Worm (Caenorhabditis elegans) whole organism, L2 larva: ENCODE data around the gene srx-46.

Experiments
- C34F6.9 ChIP-seq: fragments of 150-350 bp; optimal IDR thresholded peaks from 2 replicates; lab custom pipeline; 2014; ENCODE audit warnings: missing biosample characterization, missing genetic modification characterization
- F13H6.1 ChIP-seq: sonication (generic microtip); optimal IDR thresholded peaks from 2 replicates; lab custom pipeline; 2016; ENCODE audit warnings: missing genetic modification characterization, missing compliant biosample characterization
- R02D3.7 ChIP-seq: fragments of 150-350 bp; optimal IDR thresholded peaks from 2 replicates; lab custom pipeline; 2014; ENCODE audit warnings: missing biosample characterization, missing genetic modification characterization
- ZK546.5 ChIP-seq: sonication (generic microtip); optimal IDR thresholded peaks from 2 replicates; lab custom pipeline; 2017; ENCODE audit warnings: missing biosample characterization, missing genetic modification characterization
- alr-1 ChIP-seq: fragments of 150-350 bp; optimal IDR thresholded peaks from 2 replicates; lab custom pipeline; 2014; ENCODE audit warnings: missing biosample characterization, missing genetic modification characterization
- aly-2 ChIP-seq: fragments of 150-350 bp; optimal IDR thresholded peaks from 2 replicates; lab custom pipeline; 2014; ENCODE audit warnings: missing biosample characterization, missing genetic modification characterization
- ama-1 ChIP-seq: fragments of 150-350 bp; optimal IDR thresholded peaks from 2 replicates; lab custom pipeline; 2018; ENCODE audit warnings: inconsistent platforms
- blmp-1 ChIP-seq: sonication (generic microtip); optimal IDR thresholded peaks from 2 replicates; lab custom pipeline; 2017; ENCODE audit warnings: missing genetic modification characterization, mild to moderate bottlenecking, missing compliant biosample characterization, antibody characterized with exemption, moderate library complexity; ENCODE audit not compliant: insufficient read depth
- ceh-16 ChIP-seq: fragments of 150-350 bp; optimal IDR thresholded peaks from 2 replicates; lab custom pipeline; 2014; ENCODE audit warnings: missing biosample characterization, missing genetic modification characterization
- ceh-82 ChIP-seq: fragments of 150-350 bp; optimal IDR thresholded peaks from 2 replicates; lab custom pipeline; 2014; ENCODE audit warnings: missing biosample characterization, missing genetic modification characterization
- crh-2 ChIP-seq: sonication (generic microtip); optimal IDR thresholded peaks from 2 replicates; lab custom pipeline; 2017; ENCODE audit warnings: missing biosample characterization, missing genetic modification characterization
- dmd-4 ChIP-seq: sonication (generic microtip); optimal IDR thresholded peaks from 2 replicates; lab custom pipeline; 2017; ENCODE audit warnings: missing biosample characterization, missing genetic modification characterization
- egl-27 ChIP-seq: sonication (generic microtip); optimal IDR thresholded peaks from 3 replicates; lab custom pipeline; 2017; ENCODE audit warnings: missing biosample characterization, missing genetic modification reagents, missing genetic modification characterization
- elt-1 ChIP-seq: fragments of 150-350 bp; optimal IDR thresholded peaks from 2 replicates; lab custom pipeline; 2014; ENCODE audit warnings: missing biosample characterization, missing genetic modification characterization
- elt-3 ChIP-seq: sonication (generic microtip); optimal IDR thresholded peaks from 2 replicates; lab custom pipeline; 2017; ENCODE audit warnings: missing biosample characterization, missing genetic modification characterization
- fos-1 ChIP-seq: fragments of 150-350 bp; optimal IDR thresholded peaks from 2 replicates; lab custom pipeline; 2014; ENCODE audit warnings: missing biosample characterization, missing genetic modification characterization
- gmeb-1 ChIP-seq: fragments of 150-350 bp; optimal IDR thresholded peaks from 2 replicates; lab custom pipeline; 2014; ENCODE audit warnings: missing biosample characterization, missing genetic modification characterization
- lin-13 ChIP-seq: fragments of 150-350 bp; optimal IDR thresholded peaks from 2 replicates; lab custom pipeline; 2014; ENCODE audit warnings: missing biosample characterization, missing genetic modification reagents, missing genetic modification characterization
- lin-39 ChIP-seq: fragments of 150-350 bp; optimal IDR thresholded peaks from 2 replicates; lab custom pipeline; 2014; ENCODE audit warnings: missing biosample characterization, missing genetic modification reagents, missing genetic modification characterization
- lsy-2 ChIP-seq, 2 experiments: fragments of 150-350 bp in 1 of 2; sonication (generic microtip) in 1 of 2; optimal IDR thresholded peaks; 2 replicates each; lab custom pipeline; 2014 to 2017; ENCODE audit warnings: missing biosample characterization in 2 of 2, missing genetic modification characterization in 2 of 2
- mab-5 ChIP-seq: fragments of 150-350 bp; optimal IDR thresholded peaks from 2 replicates; lab custom pipeline; 2014; ENCODE audit warnings: missing biosample characterization, missing genetic modification characterization
- mbf-1 ChIP-seq: sonication (generic microtip); optimal IDR thresholded peaks from 2 replicates; lab custom pipeline; 2017; ENCODE audit warnings: missing biosample characterization, missing genetic modification characterization
- nhr-10 ChIP-seq: sonication (generic microtip); optimal IDR thresholded peaks from 2 replicates; lab custom pipeline; 2017; ENCODE audit warnings: missing biosample characterization, missing genetic modification characterization
- nhr-11 ChIP-seq: fragments of 150-350 bp; optimal IDR thresholded peaks from 2 replicates; lab custom pipeline; 2014; ENCODE audit warnings: missing biosample characterization, missing genetic modification characterization
- nhr-12 ChIP-seq: fragments of 150-350 bp; optimal IDR thresholded peaks from 2 replicates; lab custom pipeline; 2014; ENCODE audit warnings: missing biosample characterization, missing genetic modification characterization
- nhr-129 ChIP-seq: fragments of 150-350 bp; optimal IDR thresholded peaks from 2 replicates; lab custom pipeline; 2014; ENCODE audit warnings: missing biosample characterization, missing genetic modification characterization
- nhr-21 ChIP-seq: fragments of 150-350 bp; optimal IDR thresholded peaks from 2 replicates; lab custom pipeline; 2014; ENCODE audit warnings: missing biosample characterization, missing genetic modification characterization
- nhr-23 ChIP-seq: fragments of 150-350 bp; optimal IDR thresholded peaks from 2 replicates; lab custom pipeline; 2014; ENCODE audit warnings: missing biosample characterization, missing genetic modification reagents, missing genetic modification characterization
- nhr-237 ChIP-seq: fragments of 150-350 bp; optimal IDR thresholded peaks from 2 replicates; lab custom pipeline; 2014; ENCODE audit warnings: missing biosample characterization, missing genetic modification characterization
- nhr-25 ChIP-seq: fragments of 150-350 bp; sonication (generic microtip); optimal IDR thresholded peaks from 3 replicates; lab custom pipeline; 2014; ENCODE audit warnings: missing biosample characterization, missing genetic modification characterization
- nhr-6 ChIP-seq: fragments of 150-350 bp; optimal IDR thresholded peaks from 2 replicates; lab custom pipeline; 2014; ENCODE audit warnings: missing biosample characterization, missing genetic modification characterization
- nhr-77 ChIP-seq: fragments of 150-350 bp; optimal IDR thresholded peaks from 2 replicates; lab custom pipeline; 2014; ENCODE audit warnings: missing biosample characterization, missing genetic modification characterization
- peb-1 ChIP-seq: fragments of 150-350 bp; optimal IDR thresholded peaks from 2 replicates; lab custom pipeline; 2014; ENCODE audit warnings: missing biosample characterization, missing genetic modification characterization
- sma-3 ChIP-seq: sonication (generic microtip); optimal IDR thresholded peaks from 2 replicates; lab custom pipeline; 2016; ENCODE audit warnings: missing genetic modification reagents, missing genetic modification characterization, missing compliant biosample characterization
- sma-9 ChIP-seq, 2 experiments: fragments of 150-350 bp in 1 of 2; sonication (generic microtip) in 1 of 2; optimal IDR thresholded peaks; 2 replicates each; lab custom pipeline; 2014 to 2016; ENCODE audit warnings: missing genetic modification characterization in 2 of 2, mild to moderate bottlenecking in 1 of 2, missing biosample characterization in 1 of 2, missing compliant biosample characterization in 1 of 2, missing genetic modification reagents in 1 of 2, moderate library complexity in 1 of 2
- snpc-4 ChIP-seq: fragments of 150-350 bp; optimal IDR thresholded peaks from 2 replicates; lab custom pipeline; 2014; ENCODE audit warnings: missing biosample characterization, missing genetic modification characterization
- unc-39 ChIP-seq: fragments of 150-350 bp; optimal IDR thresholded peaks from 2 replicates; lab custom pipeline; 2014; ENCODE audit warnings: missing biosample characterization, missing genetic modification characterization
- unc-55 ChIP-seq: fragments of 150-350 bp; sonication (generic microtip); optimal IDR thresholded peaks from 3 replicates; lab custom pipeline; 2014; ENCODE audit warnings: missing biosample characterization, missing genetic modification reagents, missing genetic modification characterization
- unc-62 ChIP-seq: fragments of 150-350 bp; optimal IDR thresholded peaks from 2 replicates; lab custom pipeline; 2014; ENCODE audit warnings: missing biosample characterization, missing genetic modification reagents, missing genetic modification characterization
- zag-1 ChIP-seq: fragments of 150-350 bp; optimal IDR thresholded peaks from 2 replicates; lab custom pipeline; 2014; ENCODE audit warnings: missing biosample characterization, missing genetic modification characterization
- ztf-1 ChIP-seq: fragments of 200-800 bp; sonication (Bioruptor generic); conservative IDR thresholded peaks from 2 replicates; pipeline ENCODE4 v1.3.6; 2022; ENCODE audit warnings: missing genetic modification characterization, missing compliant biosample characterization
- ztf-11 ChIP-seq: sonication (generic microtip); optimal IDR thresholded peaks from 2 replicates; lab custom pipeline; 2017; ENCODE audit warnings: missing biosample characterization, missing genetic modification characterization
- ztf-4 ChIP-seq: fragments of 150-350 bp; optimal IDR thresholded peaks from 2 replicates; lab custom pipeline; 2014; ENCODE audit warnings: missing biosample characterization, missing genetic modification characterization

srx-46 gene

ce11 chrV:9343629-9344624, 9.1 kb upstream of the srx-46 start, which contains the start of gene tos-1 (continued):
- TF ChIP-seq sma-9 (GFP tag; optimal IDR thresholded peaks at IDR 0.05; lab: Kevin White, UChicago) (peak; percentile 90), sma-9 (tag; optimal IDR thresholded peaks at IDR 0.05; lab: Kevin White, UChicago) (no peak), nhr-23 (tag; lab: Kevin White, UChicago) (peak; percentile 30)

DNA sequence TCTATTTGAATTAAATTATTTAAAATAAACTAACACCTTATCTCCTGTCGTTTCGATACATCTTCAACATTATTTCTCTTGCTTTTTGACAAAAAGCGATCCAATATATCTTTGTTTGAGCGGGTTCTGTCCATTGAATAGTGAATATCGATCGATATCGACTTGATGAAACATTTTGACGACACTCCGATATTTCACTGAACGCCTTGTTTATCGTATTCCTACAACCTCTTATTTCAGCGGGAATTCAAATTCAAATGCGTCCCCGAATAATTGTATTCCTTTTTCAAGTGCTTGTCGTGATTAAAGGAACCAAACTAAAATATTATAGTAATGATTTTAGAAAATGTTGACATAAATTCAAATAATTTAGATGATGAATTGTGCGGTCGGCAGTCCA, 6.2 kb upstream of the srx-46 start, which contains the start of the genes K07B1.7 and try-5:
TSS of gene K07B1.7 (minus strand) at position 159 of the 400 bp plus-strand sequence.
TSS of gene try-5 (plus strand) at position 241 of the 400 bp plus-strand sequence.
- TF ChIP-seq elt-1, result no peak
- TF ChIP-seq ztf-11 (tag; lab: Kevin White, UChicago), result no peak
- TF ChIP-seq nhr-12 (tag; lab: Kevin White, UChicago), result no peak
- TF ChIP-seq unc-62, result no peak
- peak; percentile 7 for TF ChIP-seq fos-1 (tag; lab: Kevin White, UChicago)
- TF ChIP-seq sma-3, result peak; percentile 36
- TF ChIP-seq nhr-10 (tag; lab: Kevin White, UChicago), result no peak
- no peak for TF ChIP-seq dmd-4 (tag; lab: Kevin White, UChicago)
- peak; percentile 64 for TF ChIP-seq ama-1 (lab: Kevin White, UChicago)
- no peak for TF ChIP-seq nhr-237 (tag; lab: Kevin White, UChicago)
- peak; percentile 95 for TF ChIP-seq gmeb-1
- peak; percentile 29 for TF ChIP-seq egl-27 (tag; lab: Kevin White, UChicago)
- no peak for TF ChIP-seq mab-5 (tag; lab: Kevin White, UChicago)
- no peak for TF ChIP-seq aly-2 (tag; lab: Kevin White, UChicago)
- no peak for TF ChIP-seq ceh-82 (tag; lab: Kevin White, UChicago)
- TF ChIP-seq lin-39 (tag; lab: Kevin White, UChicago), result no peak
- peak; percentile 29 for TF ChIP-seq nhr-6 (tag; lab: Kevin White, UChicago)
- no peak for TF ChIP-seq nhr-23 (tag; lab: Kevin White, UChicago)
- TF ChIP-seq nhr-21 (tag; lab: Kevin White, UChicago), result peak; percentile 57
- TF ChIP-seq nhr-11 (tag; lab: Kevin White, UChicago), result no peak
- peak; percentile 83 for TF ChIP-seq C34F6.9
- TF ChIP-seq alr-1, result no peak
- no peak for TF ChIP-seq zag-1 (tag; lab: Kevin White, UChicago)
- TF ChIP-seq snpc-4 (tag; lab: Kevin White, UChicago), result no peak
- peak; percentile 26 for TF ChIP-seq lin-13
- TF ChIP-seq mbf-1 (tag; lab: Kevin White, UChicago), result no peak
- no peak for TF ChIP-seq peb-1 (tag; lab: Kevin White, UChicago)
- no peak for TF ChIP-seq elt-3 (tag; lab: Kevin White, UChicago)
- TF ChIP-seq ceh-16 (tag; lab: Kevin White, UChicago), result no peak
- TF ChIP-seq F13H6.1 (tag; lab: Kevin White, UChicago), result no peak
- no peak for TF ChIP-seq nhr-77 (tag; lab: Kevin White, UChicago)
- TF ChIP-seq blmp-1 (tag; lab: Kevin White, UChicago), result no peak
- no peak for TF ChIP-seq unc-39 (tag; lab: Kevin White, UChicago)
- TF ChIP-seq nhr-25 (tag; lab: Kevin White, UChicago), result no peak
- TF ChIP-seq crh-2 (tag; lab: Kevin White, UChicago), result peak; percentile 53
- TF ChIP-seq lsy-2 (tag; optimal IDR thresholded peaks at IDR 0.05; lab: Kevin White, UChicago), result peak in 1 of 2 experiments; percentile 80
- TF ChIP-seq ztf-4 (tag; lab: Kevin White, UChicago), result no peak
- TF ChIP-seq unc-55 (GFP tag; lab: Kevin White, UChicago), result peak; percentile 94
- TF ChIP-seq sma-9 (GFP tag; optimal IDR thresholded peaks at IDR 0.05; lab: Kevin White, UChicago), result peak; percentile 18
- no peak for TF ChIP-seq sma-9 (tag; optimal IDR thresholded peaks at IDR 0.05; lab: Kevin White, UChicago)
- TF ChIP-seq ztf-1 (GFP tag; lab: Robert Waterston, UW), result no peak
- peak; percentile 79 for TF ChIP-seq nhr-129 (tag; lab: Kevin White, UChicago)
- no peak for TF ChIP-seq ZK546.5 (tag; lab: Kevin White, UChicago)
- peak; percentile 88 for TF ChIP-seq R02D3.7
